Fruit fly (Drosophila melanogaster) whole organism, embryonic: ENCODE data around the gene Mocs1.

Experiments used
- Awh ChIP-seq: fragments of 200-800 bp; sonication (Bioruptor generic); IDR thresholded peaks from 2 replicates; pipeline ENCODE4, ENCODE4 v1.3.6; 2022; ENCODE audit warnings: missing biosample characterization, missing genetic modification characterization
- Bdp1 ChIP-seq: fragments of 200-800 bp; sonication (Bioruptor generic); optimal IDR thresholded peaks from 3 replicates; lab custom pipeline; 2016; ENCODE audit warnings: missing biosample characterization, missing genetic modification characterization
- Bgb ChIP-seq: fragments of 200-800 bp; sonication (Bioruptor generic); IDR thresholded peaks from 2 replicates; pipeline ENCODE4 v1.3.6; 2022; ENCODE audit warnings: missing biosample characterization, missing genetic modification characterization; ENCODE audit not compliant: partially characterized antibody
- CG10366 ChIP-seq: fragments of 200-800 bp; sonication (Bioruptor generic); IDR thresholded peaks from 2 replicates; pipeline ENCODE4 v1.3.6; 2022; ENCODE audit warnings: missing biosample characterization, missing genetic modification characterization
- CG11247 ChIP-seq: fragments of 200-800 bp; sonication (Bioruptor generic); IDR thresholded peaks from 2 replicates; pipeline ENCODE4 v1.3.6; 2022; ENCODE audit warnings: missing biosample characterization, missing genetic modification characterization
- CG12071 ChIP-seq: fragments of 200-800 bp; sonication (Bioruptor generic); optimal IDR thresholded peaks from 3 replicates; lab custom pipeline; 2018; ENCODE audit warnings: missing biosample characterization, mild to moderate bottlenecking, missing genetic modification characterization
- CG12104 ChIP-seq: fragments of 200-800 bp; sonication (Bioruptor generic); optimal IDR thresholded peaks from 3 replicates; lab custom pipeline; 2016; ENCODE audit warnings: missing biosample characterization, missing genetic modification characterization
- CG12299 ChIP-seq: fragments of 200-800 bp; sonication (Bioruptor generic); optimal IDR thresholded peaks from 2 replicates; lab custom pipeline; 2018; ENCODE audit warnings: missing biosample characterization, mild to moderate bottlenecking, missing genetic modification characterization
- CG14965 ChIP-seq: fragments of 200-800 bp; sonication (Bioruptor generic); optimal IDR thresholded peaks from 2 replicates; lab custom pipeline; 2016; ENCODE audit warnings: missing biosample characterization, missing genetic modification characterization, borderline replicate concordance
- CG15601 ChIP-seq: fragments of 200-800 bp; sonication (Bioruptor generic); optimal IDR thresholded peaks from 3 replicates; lab custom pipeline; 2019; ENCODE audit warnings: missing biosample characterization, mild to moderate bottlenecking, missing genetic modification characterization, moderate library complexity
- CG17912 ChIP-seq: fragments of 200-800 bp; sonication (Bioruptor generic); optimal IDR thresholded peaks from 2 replicates; lab custom pipeline; 2018; ENCODE audit warnings: missing biosample characterization, mild to moderate bottlenecking, missing genetic modification characterization
- CG18619 ChIP-seq: fragments of 200-800 bp; sonication (Bioruptor generic); optimal IDR thresholded peaks from 3 replicates; lab custom pipeline; 2017; ENCODE audit warnings: missing biosample characterization, mild to moderate bottlenecking, missing genetic modification characterization
- CG2889 ChIP-seq: fragments of 200-800 bp; sonication (Bioruptor generic); IDR thresholded peaks from 3 replicates; pipeline ENCODE4 v1.3.6; 2022; ENCODE audit warnings: missing biosample characterization, missing genetic modification characterization
- CG32772 ChIP-seq: fragments of 200-800 bp; sonication (Bioruptor generic); IDR thresholded peaks from 2 replicates; pipeline ENCODE4 v1.3.6; 2022; ENCODE audit warnings: missing biosample characterization, missing genetic modification characterization
- CG6689 ChIP-seq: fragments of 200-800 bp; sonication (Bioruptor generic); IDR thresholded peaks from 2 replicates; pipeline ENCODE4 v1.3.6; 2022; ENCODE audit warnings: missing biosample characterization, missing genetic modification characterization
- CG7556 ChIP-seq: fragments of 200-800 bp; sonication (Bioruptor generic); optimal IDR thresholded peaks from 2 replicates; lab custom pipeline; 2017; ENCODE audit warnings: missing biosample characterization, mild to moderate bottlenecking, missing genetic modification characterization
- CG7963 ChIP-seq: fragments of 200-800 bp; sonication (Bioruptor generic); IDR thresholded peaks from 3 replicates; pipeline ENCODE4 v1.3.6; 2022; ENCODE audit warnings: missing biosample characterization, missing genetic modification characterization; ENCODE audit not compliant: partially characterized antibody
- CG7987 ChIP-seq: fragments of 200-800 bp; sonication (Bioruptor generic); optimal IDR thresholded peaks from 2 replicates; lab custom pipeline; 2018; ENCODE audit warnings: missing biosample characterization, mild to moderate bottlenecking, missing genetic modification characterization, moderate library complexity
- CG9932 ChIP-seq: fragments of 200-800 bp; sonication (Bioruptor generic); IDR thresholded peaks from 2 replicates; pipeline ENCODE4 v1.3.6; 2022; ENCODE audit warnings: missing biosample characterization, missing genetic modification characterization
- Camta ChIP-seq: fragments of 200-800 bp; sonication (Bioruptor generic); optimal IDR thresholded peaks from 2 replicates; lab custom pipeline; 2016; ENCODE audit warnings: missing biosample characterization, missing genetic modification characterization
- Dbx ChIP-seq: fragments of 200-800 bp; sonication (Bioruptor generic); IDR thresholded peaks from 3 replicates; pipeline ENCODE4 v1.3.6; 2022; ENCODE audit warnings: missing biosample characterization, missing genetic modification characterization
- Drgx ChIP-seq: fragments of 200-800 bp; sonication (Bioruptor generic); IDR thresholded peaks from 2 replicates; pipeline ENCODE4 v1.3.6; 2022; ENCODE audit warnings: missing biosample characterization, missing genetic modification characterization
- Elba2 ChIP-seq: fragments of 200-800 bp; sonication (Bioruptor generic); optimal IDR thresholded peaks from 3 replicates; lab custom pipeline; 2016; ENCODE audit warnings: missing biosample characterization, missing genetic modification characterization
- H15 ChIP-seq: fragments of 200-800 bp; sonication (Bioruptor generic); IDR thresholded peaks from 3 replicates; pipeline ENCODE4 v1.3.6; 2022; ENCODE audit warnings: missing biosample characterization, missing genetic modification characterization
- H2.0 ChIP-seq: fragments of 200-800 bp; sonication (Bioruptor generic); IDR thresholded peaks from 2 replicates; pipeline ENCODE4 v1.3.6; 2022; ENCODE audit warnings: missing biosample characterization, missing genetic modification characterization
- Hmx ChIP-seq: fragments of 200-800 bp; sonication (Bioruptor generic); optimal IDR thresholded peaks from 2 replicates; lab custom pipeline; 2016; ENCODE audit warnings: missing biosample characterization, missing genetic modification characterization
- MBD-R2 ChIP-seq: fragments of 200-800 bp; sonication (Bioruptor generic); IDR thresholded peaks from 2 replicates; pipeline ENCODE4 v1.3.6; 2022; ENCODE audit warnings: missing biosample characterization, missing genetic modification characterization
- MESR4 ChIP-seq: fragments of 200-800 bp; sonication (Bioruptor generic); optimal IDR thresholded peaks from 2 replicates; lab custom pipeline; 2018; ENCODE audit warnings: missing biosample characterization, mild to moderate bottlenecking, missing genetic modification characterization, moderate library complexity
- NK7.1 ChIP-seq: fragments of 200-800 bp; sonication (Bioruptor generic); optimal IDR thresholded peaks from 3 replicates; lab custom pipeline; 2016; ENCODE audit warnings: missing biosample characterization, missing genetic modification characterization
- Oli ChIP-seq: fragments of 200-800 bp; sonication (Bioruptor generic); optimal IDR thresholded peaks from 2 replicates; lab custom pipeline; 2018; ENCODE audit warnings: missing biosample characterization, mild to moderate bottlenecking, missing genetic modification characterization, moderate library complexity
- Stat92E ChIP-seq, 3 experiments: fragments of >200 bp in 2 of 3; fragments of 200-800 bp in 1 of 3; sonication (Bioruptor generic) in 1 of 3; optimal IDR thresholded peaks; 2 replicates each; lab custom pipeline; 2017 to 2019; ENCODE audit warnings: missing biosample characterization in 3 of 3, missing genetic modification characterization in 3 of 3, mild to moderate bottlenecking in 1 of 3, moderate library complexity in 1 of 3
- TFAM ChIP-seq: fragments of 200-800 bp; sonication (Bioruptor generic); optimal IDR thresholded peaks from 2 replicates; lab custom pipeline; 2017; ENCODE audit warnings: missing biosample characterization, missing genetic modification characterization, inconsistent platforms
- bowl ChIP-seq: fragments of 200-800 bp; sonication (Bioruptor generic); IDR thresholded peaks from 2 replicates; pipeline ENCODE4 v1.3.6; 2022; ENCODE audit warnings: missing biosample characterization, missing genetic modification characterization
- chif ChIP-seq, 2 experiments: fragments of 200-800 bp; sonication (Bioruptor generic); optimal IDR thresholded peaks; 3 replicates each; lab custom pipeline; 2016; ENCODE audit warnings: missing biosample characterization in 2 of 2, missing genetic modification characterization in 2 of 2
- crc ChIP-seq: fragments of 200-800 bp; sonication (Bioruptor generic); optimal IDR thresholded peaks from 2 replicates; lab custom pipeline; 2016; ENCODE audit warnings: missing biosample characterization, missing genetic modification characterization
- crp ChIP-seq, 2 experiments: fragments of 200-800 bp; sonication (Bioruptor generic); optimal IDR thresholded peaks; 2 replicates in 1 of 2; 3 replicates in 1 of 2; lab custom pipeline; 2017; ENCODE audit warnings: missing biosample characterization in 2 of 2, missing genetic modification characterization in 2 of 2, mild to moderate bottlenecking in 1 of 2, moderate library complexity in 1 of 2
- da ChIP-seq: fragments of 200-800 bp; sonication (Bioruptor generic); optimal IDR thresholded peaks from 2 replicates; lab custom pipeline; 2016; ENCODE audit warnings: missing biosample characterization, missing genetic modification characterization
- dmrt99B ChIP-seq: fragments of 200-800 bp; sonication (Bioruptor generic); optimal IDR thresholded peaks from 2 replicates; lab custom pipeline; 2018; ENCODE audit warnings: missing biosample characterization, mild to moderate bottlenecking, missing genetic modification characterization, moderate library complexity
- jumu ChIP-seq: fragments of 200-800 bp; sonication (Bioruptor generic); optimal IDR thresholded peaks from 3 replicates; lab custom pipeline; 2016; ENCODE audit warnings: missing biosample characterization, missing genetic modification characterization
- ken ChIP-seq: fragments of 200-800 bp; sonication (Bioruptor generic); IDR thresholded peaks from 3 replicates; pipeline ENCODE4 v1.3.6; 2022; ENCODE audit warnings: missing biosample characterization, missing genetic modification characterization
- mld ChIP-seq: fragments of 200-800 bp; sonication (Bioruptor generic); IDR thresholded peaks from 3 replicates; pipeline ENCODE4 v1.3.6; 2022; ENCODE audit warnings: missing biosample characterization, missing genetic modification characterization; ENCODE audit not compliant: partially characterized antibody
- odd ChIP-seq: fragments of 200-800 bp; sonication (Bioruptor generic); optimal IDR thresholded peaks from 2 replicates; lab custom pipeline; 2017; ENCODE audit warnings: missing biosample characterization, mild to moderate bottlenecking, missing genetic modification characterization
- ranshi ChIP-seq: fragments of 200-800 bp; sonication (Bioruptor generic); IDR thresholded peaks from 2 replicates; pipeline ENCODE4 v1.3.6; 2022; ENCODE audit warnings: missing biosample characterization, missing genetic modification characterization
- repo ChIP-seq: fragments of 200-800 bp; sonication (Bioruptor generic); optimal IDR thresholded peaks from 2 replicates; lab custom pipeline; 2016; ENCODE audit warnings: missing biosample characterization, missing genetic modification characterization
- seq ChIP-seq: fragments of 200-800 bp; sonication (Bioruptor generic); IDR thresholded peaks from 2 replicates; pipeline ENCODE4 v1.3.6; 2022; ENCODE audit warnings: missing biosample characterization, missing genetic modification characterization
- sim ChIP-seq: fragments of 200-800 bp; sonication (Bioruptor generic); IDR thresholded peaks from 2 replicates; pipeline ENCODE4 v1.3.6; 2022; ENCODE audit warnings: missing biosample characterization, missing genetic modification characterization
- tgo ChIP-seq: fragments of 200-800 bp; sonication (Bioruptor generic); IDR thresholded peaks from 3 replicates; pipeline ENCODE4 v1.3.6; 2022; ENCODE audit warnings: missing biosample characterization, missing genetic modification characterization
- tin ChIP-seq: fragments of 200-800 bp; sonication (Bioruptor generic); optimal IDR thresholded peaks from 3 replicates; lab custom pipeline; 2016; ENCODE audit warnings: missing biosample characterization, missing genetic modification characterization
- trh ChIP-seq: fragments of 200-800 bp; sonication (Bioruptor generic); optimal IDR thresholded peaks from 2 replicates; lab custom pipeline; 2016; ENCODE audit warnings: missing biosample characterization, missing genetic modification characterization
- unc-4 ChIP-seq: fragments of 200-800 bp; sonication (Bioruptor generic); IDR thresholded peaks from 2 replicates; pipeline ENCODE4 v1.3.6; 2022; ENCODE audit warnings: missing biosample characterization, missing genetic modification characterization; ENCODE audit not compliant: partially characterized antibody
- z ChIP-seq: fragments of 200-800 bp; sonication (Bioruptor generic); IDR thresholded peaks from 3 replicates; pipeline ENCODE4 v1.3.6; 2022; ENCODE audit warnings: missing biosample characterization, missing genetic modification characterization

Gene Mocs1

DNA sequence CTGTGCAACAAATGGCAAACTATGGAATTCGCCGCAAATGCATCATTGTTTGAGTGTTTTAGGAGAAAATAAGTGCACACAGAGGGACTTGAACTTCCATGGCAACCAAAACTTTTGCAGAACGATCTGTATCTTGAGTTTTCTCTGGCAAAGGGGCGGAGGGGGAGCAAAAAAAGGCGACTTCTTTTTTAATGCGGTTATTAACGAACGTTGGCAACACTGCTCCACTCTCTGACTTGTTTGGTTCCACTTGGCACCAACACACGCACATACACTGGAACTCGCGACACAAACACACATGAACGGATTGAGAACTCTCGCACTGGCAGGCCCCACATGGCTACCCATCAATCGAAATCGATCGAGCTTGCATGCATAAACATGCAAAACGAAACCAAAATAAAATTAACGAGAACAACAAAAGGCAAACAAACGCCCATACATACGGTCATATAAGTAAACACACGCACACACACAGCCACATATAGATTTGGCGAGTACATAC, 49.1 kb downstream of the Mocs1 start (continued):
- TF ChIP-seq sim (no peak), bowl (GFP tag; lab: Robert Waterston, UW) (no peak), jumu (no peak), Bgb (GFP tag; lab: Robert Waterston, UW) (no peak), CG32772 (peak; percentile 55), TFAM (GFP tag; lab: Kevin White, UChicago) (no peak), CG7987 (GFP tag; lab: Kevin White, UChicago) (no peak), da (GFP tag; lab: Kevin White, UChicago) (no peak), CG12104 (GFP tag; lab: Kevin White, UChicago) (no peak), CG14965 (no peak), H15 (GFP tag; lab: Robert Waterston, UW) (no peak), dmrt99B (tag; lab: Kevin White, UChicago) (no peak), CG7963 (no peak), unc-4 (GFP tag; lab: Robert Waterston, UW) (no peak), CG15601 (tag; lab: Kevin White, UChicago) (no peak), Awh (GFP tag; lab: Robert Waterston, UW) (no peak), NK7.1 (GFP tag; lab: Kevin White, UChicago) (no peak), crc (GFP tag; lab: Kevin White, UChicago) (no peak), Dbx (GFP tag; lab: Robert Waterston, UW) (peak; percentile 37; the same call in 1 of the 3 replicates), CG7556 (GFP tag; lab: Kevin White, UChicago) (no peak), tin (GFP tag; lab: Kevin White, UChicago) (no peak), repo (no peak), CG2889 (no peak), crp (GFP tag; optimal IDR thresholded peaks at IDR 0.05; lab: Kevin White, UChicago) (no peak), CG12299 (tag; lab: Kevin White, UChicago) (no peak), mld (GFP tag; lab: Robert Waterston, UW) (no peak), CG11247 (GFP tag; lab: Robert Waterston, UW) (0 out of 2 replicates have a peak, but pooled peaks have one; percentile 17), tgo (GFP tag; lab: Robert Waterston, UW) (peak; percentile 23; the same call in 1 of the 3 replicates), CG6689 (GFP tag; lab: Robert Waterston, UW) (no peak), CG18619 (GFP tag; lab: Kevin White, UChicago) (no peak), Elba2 (GFP tag; lab: Kevin White, UChicago) (no peak), MESR4 (GFP tag; lab: Kevin White, UChicago) (no peak), Stat92E (GFP tag; optimal IDR thresholded peaks at IDR 0.05; lab: Kevin White, UChicago) (no peak), z (no peak), CG9932 (GFP tag; lab: Robert Waterston, UW) (peak; percentile 59), CG17912 (GFP tag; lab: Kevin White, UChicago) (no peak), Camta (GFP tag; lab: Kevin White, UChicago) (no peak), ken (GFP tag; lab: Robert Waterston, UW) (0 out of 3 replicates have a peak, but pooled peaks have one; percentile 25), Drgx (peak; percentile 33; the same call in 1 of the 2 replicates), odd (GFP tag; lab: Kevin White, UChicago) (no peak), seq (no peak), trh (GFP tag; lab: Kevin White, UChicago) (no peak), Bdp1 (GFP tag; lab: Kevin White, UChicago) (no peak), CG12071 (no peak), Oli (tag; lab: Kevin White, UChicago) (no peak), H2.0 (GFP tag; lab: Robert Waterston, UW) (peak; percentile 5; the same call in 1 of the 2 replicates), MBD-R2 (GFP tag; lab: Robert Waterston, UW) (0 out of 2 replicates have a peak, but pooled peaks have one; percentile 13), chif (GFP tag; optimal IDR thresholded peaks at IDR 0.05; lab: Kevin White, UChicago) (no peak), CG10366 (GFP tag; lab: Robert Waterston, UW) (peak; percentile 43; the same call in 1 of the 2 replicates), ranshi (GFP tag; lab: Robert Waterston, UW) (no peak), Hmx (GFP tag; lab: Kevin White, UChicago) (no peak)
